Worm (Caenorhabditis elegans) whole organism, L4/young adult: ENCODE results near the gene msp-78.
"Not testable (repeated sequence)": the region's sequence is repeated elsewhere in the genome, so short reads cannot be mapped to it uniquely, and the experiment has no call there.

Experiments used
- W03F9.2 ChIP-seq: fragments of 150-350 bp; optimal IDR thresholded peaks from 2 replicates; lab custom pipeline; 2014; ENCODE audit warnings: missing biosample characterization, missing genetic modification characterization
- dao-5 ChIP-seq: sonication (generic microtip); optimal IDR thresholded peaks from 2 replicates; lab custom pipeline; 2016; ENCODE audit warnings: missing genotype, missing genetic modification characterization, moderate library complexity, missing compliant biosample characterization
- him-1 ChIP-seq: sonication (generic microtip); optimal IDR thresholded peaks from 2 replicates; lab custom pipeline; 2016; ENCODE audit warnings: missing genotype, missing genetic modification reagents, missing genetic modification characterization, missing compliant biosample characterization

- TF ChIP-seq W03F9.2; him-1 (tag; lab: Kevin White, UChicago); dao-5 (tag; lab: Kevin White, UChicago): not testable (repeated sequence)
These were observed 28.8 kb upstream of the msp-78 start, which contains the start of gene gln-6 for ce11 chrIV:9740851-9741549.
